Worm (Caenorhabditis elegans) whole organism, late embryonic: ENCODE measurements around the gene taf-12.
A peak's percentile ranks its signal among the peaks of the same experiment; 100 is the strongest.

ENCODE experiments used
- C08G9.2 ChIP-seq: sonication (generic microtip); optimal IDR thresholded peaks from 2 replicates; lab custom pipeline; 2016; ENCODE audit warnings: mild to moderate bottlenecking, missing genetic modification characterization, moderate library complexity, missing compliant biosample characterization
- C38D4.7 ChIP-seq: fragments of 200-800 bp; sonication (Bioruptor generic); optimal IDR thresholded peaks from 2 replicates; lab custom pipeline; 2018; ENCODE audit warnings: mild to moderate bottlenecking, missing genetic modification characterization, moderate library complexity, missing compliant biosample characterization
- F13H6.1 ChIP-seq: sonication (generic microtip); optimal IDR thresholded peaks from 2 replicates; lab custom pipeline; 2016; ENCODE audit warnings: missing genetic modification characterization, missing compliant biosample characterization
- K02D7.2 ChIP-seq: sonication (generic microtip); optimal IDR thresholded peaks from 2 replicates; lab custom pipeline; 2017; ENCODE audit warnings: mild to moderate bottlenecking, missing genetic modification characterization, missing compliant biosample characterization
- K09A11.1 ChIP-seq: sonication (generic microtip); optimal IDR thresholded peaks from 2 replicates; lab custom pipeline; 2017; ENCODE audit warnings: antibody characterized with exemption, mild to moderate bottlenecking, missing genetic modification characterization, missing compliant biosample characterization; ENCODE audit not compliant: insufficient read depth
- T23F11.4 ChIP-seq: fragments of 200-800 bp; sonication (Bioruptor generic); optimal IDR thresholded peaks from 2 replicates; lab custom pipeline; 2018; ENCODE audit warnings: mild to moderate bottlenecking, missing genetic modification characterization, missing compliant biosample characterization
- ahr-1 ChIP-seq: sonication (generic microtip); optimal IDR thresholded peaks from 2 replicates; lab custom pipeline; 2016; ENCODE audit warnings: missing genetic modification characterization, missing compliant biosample characterization
- ama-1 ChIP-seq: fragments of 150-350 bp; optimal IDR thresholded peaks from 2 replicates; lab custom pipeline; 2014
- ceh-18 ChIP-seq: sonication (generic microtip); optimal IDR thresholded peaks from 2 replicates; lab custom pipeline; 2016; ENCODE audit warnings: missing genetic modification characterization, missing compliant biosample characterization
- ceh-19 ChIP-seq: fragments of 200-800 bp; sonication (Bioruptor generic); optimal IDR thresholded peaks from 2 replicates; lab custom pipeline; 2018; ENCODE audit warnings: mild to moderate bottlenecking, missing genetic modification characterization, missing compliant biosample characterization
- ceh-22 ChIP-seq: sonication (generic microtip); optimal IDR thresholded peaks from 2 replicates; lab custom pipeline; 2017; ENCODE audit warnings: missing biosample characterization, missing genetic modification characterization
- ceh-24 ChIP-seq: sonication (generic microtip); optimal IDR thresholded peaks from 2 replicates; lab custom pipeline; 2016; ENCODE audit warnings: mild to moderate bottlenecking, missing genetic modification characterization, missing compliant biosample characterization
- ceh-30 ChIP-seq: fragments of 150-350 bp; optimal IDR thresholded peaks from 2 replicates; lab custom pipeline; 2014; ENCODE audit warnings: missing biosample characterization, missing genetic modification characterization
- ceh-31 ChIP-seq: sonication (generic microtip); optimal IDR thresholded peaks from 2 replicates; lab custom pipeline; 2016; ENCODE audit warnings: missing genetic modification characterization, missing compliant biosample characterization
- ceh-45 ChIP-seq: fragments of 200-800 bp; sonication (Bioruptor generic); IDR thresholded peaks from 2 replicates; pipeline ENCODE4 v1.3.6; 2022; ENCODE audit warnings: missing genetic modification reagents, missing genetic modification characterization, missing compliant biosample characterization
- ceh-48 ChIP-seq: sonication (generic microtip); optimal IDR thresholded peaks from 2 replicates; lab custom pipeline; 2016; ENCODE audit warnings: missing genetic modification characterization, inconsistent platforms, missing compliant biosample characterization
- ceh-9 ChIP-seq: sonication (generic microtip); optimal IDR thresholded peaks from 2 replicates; lab custom pipeline; 2016; ENCODE audit warnings: mild to moderate bottlenecking, missing genetic modification characterization, inconsistent platforms, missing compliant biosample characterization
- dmd-4 ChIP-seq: sonication (generic microtip); optimal IDR thresholded peaks from 2 replicates; lab custom pipeline; 2016; ENCODE audit warnings: borderline replicate concordance, missing genetic modification characterization, missing compliant biosample characterization
- dve-1 ChIP-seq: sonication (generic microtip); optimal IDR thresholded peaks from 2 replicates; lab custom pipeline; 2017; ENCODE audit warnings: antibody characterized with exemption, mild to moderate bottlenecking, missing genetic modification characterization, missing compliant biosample characterization
- elt-2 ChIP-seq: sonication (generic microtip); optimal IDR thresholded peaks from 2 replicates; lab custom pipeline; 2016; ENCODE audit warnings: missing genetic modification reagents, missing genetic modification characterization, missing compliant biosample characterization
- elt-4 ChIP-seq: sonication (generic microtip); optimal IDR thresholded peaks from 2 replicates; lab custom pipeline; 2016; ENCODE audit warnings: missing genetic modification characterization, missing compliant biosample characterization
- ets-4 ChIP-seq: sonication (generic microtip); optimal IDR thresholded peaks from 2 replicates; lab custom pipeline; 2016; ENCODE audit warnings: missing genetic modification characterization, missing compliant biosample characterization
- eyg-1 ChIP-seq: sonication (generic microtip); optimal IDR thresholded peaks from 2 replicates; lab custom pipeline; 2016; ENCODE audit warnings: missing genotype, missing genetic modification characterization, missing compliant biosample characterization
- fax-1 ChIP-seq: sonication (generic microtip); optimal IDR thresholded peaks from 2 replicates; lab custom pipeline; 2016; ENCODE audit warnings: missing genotype, missing genetic modification characterization, missing compliant biosample characterization
- fkh-10 ChIP-seq: fragments of 150-350 bp; optimal IDR thresholded peaks from 2 replicates; lab custom pipeline; 2014; ENCODE audit warnings: missing biosample characterization, missing genetic modification reagents, missing genetic modification characterization
- fkh-6 ChIP-seq: sonication (generic microtip); optimal IDR thresholded peaks from 2 replicates; lab custom pipeline; 2016; ENCODE audit warnings: missing genetic modification characterization, missing compliant biosample characterization
- gmeb-2 ChIP-seq: sonication (generic microtip); optimal IDR thresholded peaks from 2 replicates; lab custom pipeline; 2016; ENCODE audit warnings: missing genetic modification characterization, inconsistent platforms, missing compliant biosample characterization
- hlh-13 ChIP-seq: fragments of 200-800 bp; sonication (Bioruptor generic); optimal IDR thresholded peaks from 2 replicates; lab custom pipeline; 2018; ENCODE audit warnings: mild to moderate bottlenecking, missing genetic modification characterization, missing compliant biosample characterization
- hlh-30 ChIP-seq: sonication (generic microtip); optimal IDR thresholded peaks from 2 replicates; lab custom pipeline; 2017; ENCODE audit warnings: antibody characterized with exemption, missing genetic modification characterization, missing compliant biosample characterization; ENCODE audit not compliant: insufficient read depth
- hlh-6 ChIP-seq: sonication (generic microtip); optimal IDR thresholded peaks from 2 replicates; lab custom pipeline; 2016; ENCODE audit warnings: missing genotype, missing genetic modification characterization, missing compliant biosample characterization
- hlh-8 ChIP-seq: sonication (generic microtip); optimal IDR thresholded peaks from 2 replicates; lab custom pipeline; 2016; ENCODE audit warnings: missing genotype, missing genetic modification characterization, missing compliant biosample characterization
- lim-6 ChIP-seq: sonication (generic microtip); optimal IDR thresholded peaks from 2 replicates; lab custom pipeline; 2016; ENCODE audit warnings: missing genetic modification characterization, missing compliant biosample characterization
- lin-11 ChIP-seq: fragments of 200-800 bp; sonication (Bioruptor generic); optimal IDR thresholded peaks from 2 replicates; lab custom pipeline; 2018; ENCODE audit warnings: mild to moderate bottlenecking, missing genetic modification characterization, missing compliant biosample characterization
- madf-2 ChIP-seq: sonication (generic microtip); optimal IDR thresholded peaks from 2 replicates; lab custom pipeline; 2017; ENCODE audit warnings: missing genetic modification characterization, missing compliant biosample characterization
- mec-3 ChIP-seq: sonication (generic microtip); optimal IDR thresholded peaks from 2 replicates; lab custom pipeline; 2016; ENCODE audit warnings: borderline replicate concordance, missing genetic modification characterization, missing compliant biosample characterization
- nfya-1 ChIP-seq: sonication (generic microtip); optimal IDR thresholded peaks from 2 replicates; lab custom pipeline; 2017; ENCODE audit warnings: missing genetic modification characterization, mild to moderate bottlenecking, missing compliant biosample characterization, antibody characterized with exemption, moderate library complexity
- nhr-11 ChIP-seq: fragments of 150-350 bp; optimal IDR thresholded peaks from 2 replicates; lab custom pipeline; 2014; ENCODE audit warnings: missing biosample characterization, missing genetic modification characterization
- nhr-232 ChIP-seq: sonication (generic microtip); optimal IDR thresholded peaks from 2 replicates; lab custom pipeline; 2016; ENCODE audit warnings: missing genetic modification characterization, missing compliant biosample characterization
- npax-4 ChIP-seq: sonication (generic microtip); optimal IDR thresholded peaks from 2 replicates; lab custom pipeline; 2016; ENCODE audit warnings: missing genetic modification characterization, missing compliant biosample characterization
- pag-3 ChIP-seq: sonication (generic microtip); optimal IDR thresholded peaks from 2 replicates; lab custom pipeline; 2016; ENCODE audit warnings: missing compliant biosample characterization, missing genetic modification characterization, borderline replicate concordance
- pat-9 ChIP-seq: fragments of 200-800 bp; sonication (Bioruptor generic); optimal IDR thresholded peaks from 2 replicates; lab custom pipeline; 2018; ENCODE audit warnings: mild to moderate bottlenecking, missing genetic modification characterization, moderate library complexity, missing compliant biosample characterization
- pax-1 ChIP-seq: fragments of 150-350 bp; optimal IDR thresholded peaks from 2 replicates; lab custom pipeline; 2014; ENCODE audit warnings: missing biosample characterization, missing genetic modification characterization
- pha-2 ChIP-seq: sonication (generic microtip); optimal IDR thresholded peaks from 2 replicates; lab custom pipeline; 2017; ENCODE audit warnings: mild to moderate bottlenecking, missing genetic modification characterization, missing compliant biosample characterization
- pha-4 ChIP-seq: fragments of 150-350 bp; optimal IDR thresholded peaks from 2 replicates; lab custom pipeline; 2018; ENCODE audit warnings: missing biosample characterization, missing genetic modification reagents, missing genetic modification characterization
- pqm-1 ChIP-seq: sonication (generic microtip); optimal IDR thresholded peaks from 2 replicates; lab custom pipeline; 2016; ENCODE audit warnings: missing genetic modification characterization, missing compliant biosample characterization
- pros-1 ChIP-seq: fragments of 150-350 bp; optimal IDR thresholded peaks from 2 replicates; lab custom pipeline; 2014; ENCODE audit warnings: missing biosample characterization, missing genetic modification reagents, missing genetic modification characterization
- ref-2 ChIP-seq: sonication (generic microtip); optimal IDR thresholded peaks from 2 replicates; lab custom pipeline; 2016; ENCODE audit warnings: missing genetic modification characterization, missing compliant biosample characterization
- rnt-1 ChIP-seq: sonication (generic microtip); optimal IDR thresholded peaks from 2 replicates; lab custom pipeline; 2016; ENCODE audit warnings: missing genetic modification characterization, missing compliant biosample characterization
- sox-4 ChIP-seq: sonication (generic microtip); optimal IDR thresholded peaks from 2 replicates; lab custom pipeline; 2017; ENCODE audit warnings: mild to moderate bottlenecking, missing genetic modification characterization, inconsistent platforms, missing compliant biosample characterization
- tbx-7 ChIP-seq: sonication (generic microtip); optimal IDR thresholded peaks from 2 replicates; lab custom pipeline; 2016; ENCODE audit warnings: missing genotype, missing genetic modification characterization, missing compliant biosample characterization
- ttx-3 ChIP-seq: sonication (generic microtip); optimal IDR thresholded peaks from 2 replicates; lab custom pipeline; 2016; ENCODE audit warnings: missing genetic modification reagents, missing genetic modification characterization, missing compliant biosample characterization
- unc-42 ChIP-seq: sonication (generic microtip); optimal IDR thresholded peaks from 2 replicates; lab custom pipeline; 2016; ENCODE audit warnings: missing genotype, missing genetic modification characterization, missing compliant biosample characterization
- unc-86 ChIP-seq: sonication (generic microtip); optimal IDR thresholded peaks from 2 replicates; lab custom pipeline; 2016; ENCODE audit warnings: missing genetic modification characterization, missing compliant biosample characterization
- zip-5 ChIP-seq: sonication (generic microtip); optimal IDR thresholded peaks from 2 replicates; lab custom pipeline; 2016; ENCODE audit warnings: missing genetic modification characterization, missing compliant biosample characterization

taf-12 gene

ce11 chrIII:11848317-11848716 lies 20.8 kb downstream of the taf-12 start:
- peak; percentile 62 for TF ChIP-seq C08G9.2 (tag; lab: Kevin White, UChicago)
- no peak for TF ChIP-seq pqm-1 (tag; lab: Kevin White, UChicago)
- no peak for TF ChIP-seq lin-11 (tag; lab: Kevin White, UChicago)
- no peak for TF ChIP-seq ama-1 (lab: Kevin White, UChicago)
- no peak for TF ChIP-seq sox-4 (tag; lab: Kevin White, UChicago)
- no peak for TF ChIP-seq fkh-10 (GFP tag; lab: Kevin White, UChicago)
- no peak for TF ChIP-seq nfya-1 (tag; lab: Kevin White, UChicago)
- TF ChIP-seq ref-2 (tag; lab: Kevin White, UChicago): peak; percentile 67
- TF ChIP-seq hlh-6 (tag; lab: Kevin White, UChicago): no peak
- no peak for TF ChIP-seq ceh-30 (tag; lab: Kevin White, UChicago)
- TF ChIP-seq F13H6.1 (tag; lab: Kevin White, UChicago): peak; percentile 44
- TF ChIP-seq ceh-24 (tag; lab: Kevin White, UChicago): no peak
- peak; percentile 58 for TF ChIP-seq rnt-1 (tag; lab: Kevin White, UChicago)
- no peak for TF ChIP-seq unc-86 (tag; lab: Kevin White, UChicago)
- TF ChIP-seq pag-3 (tag; lab: Kevin White, UChicago): no peak
- TF ChIP-seq unc-42 (tag; lab: Kevin White, UChicago): no peak
- TF ChIP-seq zip-5: peak; percentile 57
- TF ChIP-seq nhr-232 (tag; lab: Kevin White, UChicago): no peak
- no peak for TF ChIP-seq hlh-30 (tag; lab: Kevin White, UChicago)
- TF ChIP-seq pha-4 (tag; lab: Kevin White, UChicago): no peak
- TF ChIP-seq tbx-7 (tag; lab: Kevin White, UChicago): peak; percentile 52
- no peak for TF ChIP-seq T23F11.4 (GFP tag; lab: Kevin White, UChicago)
- TF ChIP-seq C38D4.7 (GFP tag; lab: Kevin White, UChicago): no peak
- TF ChIP-seq pax-1 (tag; lab: Kevin White, UChicago): no peak
- no peak for TF ChIP-seq madf-2 (tag; lab: Kevin White, UChicago)
- no peak for TF ChIP-seq nhr-11 (tag; lab: Kevin White, UChicago)
- TF ChIP-seq mec-3 (tag; lab: Kevin White, UChicago): no peak
- peak; percentile 52 for TF ChIP-seq lim-6 (tag; lab: Kevin White, UChicago)
- TF ChIP-seq eyg-1: no peak
- no peak for TF ChIP-seq npax-4 (tag; lab: Kevin White, UChicago)
- peak; percentile 4 for TF ChIP-seq K02D7.2 (tag; lab: Kevin White, UChicago)
- TF ChIP-seq pros-1 (tag; lab: Kevin White, UChicago): no peak
- peak; percentile 52 for TF ChIP-seq fax-1 (tag; lab: Kevin White, UChicago)
- no peak for TF ChIP-seq ceh-9 (tag; lab: Kevin White, UChicago)
- TF ChIP-seq pat-9 (tag; lab: Kevin White, UChicago): no peak
- no peak for TF ChIP-seq elt-2 (tag; lab: Kevin White, UChicago)
- peak; percentile 56 for TF ChIP-seq hlh-8 (tag; lab: Kevin White, UChicago)
- no peak for TF ChIP-seq elt-4 (tag; lab: Kevin White, UChicago)
- no peak for TF ChIP-seq K09A11.1 (tag; lab: Kevin White, UChicago)
- peak; percentile 27 for TF ChIP-seq ahr-1 (tag; lab: Kevin White, UChicago)
- TF ChIP-seq ceh-18 (tag; lab: Kevin White, UChicago): no peak
- peak; percentile 34 for TF ChIP-seq fkh-6 (tag; lab: Kevin White, UChicago)
- no peak for TF ChIP-seq pha-2
- TF ChIP-seq ceh-48 (tag; lab: Kevin White, UChicago): no peak
- TF ChIP-seq ets-4 (tag; lab: Kevin White, UChicago): no peak
- TF ChIP-seq ceh-19 (GFP tag; lab: Kevin White, UChicago): no peak
- TF ChIP-seq gmeb-2 (tag; lab: Kevin White, UChicago): no peak
- no peak for TF ChIP-seq ttx-3 (tag; lab: Kevin White, UChicago)
- peak; percentile 42 for TF ChIP-seq dmd-4
- TF ChIP-seq ceh-31 (tag; lab: Kevin White, UChicago): peak; percentile 88
- TF ChIP-seq ceh-45 (GFP tag; lab: Robert Waterston, UW): no peak
- no peak for TF ChIP-seq hlh-13 (GFP tag; lab: Kevin White, UChicago)
- no peak for TF ChIP-seq dve-1
- no peak for TF ChIP-seq ceh-22 (tag; lab: Kevin White, UChicago)
